Fruit fly (Drosophila melanogaster) whole organism, embryonic: ENCODE results near the gene CG14995.

Source experiments
- Bdp1 ChIP-seq: fragments of 200-800 bp; sonication (Bioruptor generic); optimal IDR thresholded peaks from 3 replicates; lab custom pipeline; 2016; ENCODE audit warnings: missing biosample characterization, missing genetic modification characterization
- CG10147 ChIP-seq: fragments of 200-800 bp; sonication (Bioruptor generic); optimal IDR thresholded peaks from 2 replicates; lab custom pipeline; 2019; ENCODE audit warnings: missing biosample characterization, mild to moderate bottlenecking, missing genetic modification characterization, moderate library complexity
- CG10431 ChIP-seq: fragments of 200-800 bp; sonication (Bioruptor generic); optimal IDR thresholded peaks from 3 replicates; lab custom pipeline; 2018; ENCODE audit warnings: missing biosample characterization, mild to moderate bottlenecking, missing genetic modification characterization
- CG10565 ChIP-seq: fragments of 200-800 bp; sonication (Bioruptor generic); optimal IDR thresholded peaks from 3 replicates; lab custom pipeline; 2016; ENCODE audit warnings: missing biosample characterization, mild to moderate bottlenecking, missing genetic modification characterization
- CG12071 ChIP-seq: fragments of 200-800 bp; sonication (Bioruptor generic); optimal IDR thresholded peaks from 3 replicates; lab custom pipeline; 2018; ENCODE audit warnings: missing biosample characterization, mild to moderate bottlenecking, missing genetic modification characterization
- CG14441 ChIP-seq: fragments of 200-800 bp; sonication (Bioruptor generic); IDR thresholded peaks from 2 replicates; pipeline ENCODE4 v1.3.6; 2022; ENCODE audit warnings: missing biosample characterization, missing genetic modification characterization
- CG14710 ChIP-seq: fragments of 200-800 bp; sonication (Bioruptor generic); optimal IDR thresholded peaks from 3 replicates; lab custom pipeline; 2019; ENCODE audit warnings: missing biosample characterization, mild to moderate bottlenecking, missing genetic modification characterization, moderate library complexity
- CG15269 ChIP-seq: fragments of 200-800 bp; sonication (Bioruptor generic); optimal IDR thresholded peaks from 2 replicates; lab custom pipeline; 2018; ENCODE audit warnings: missing biosample characterization, mild to moderate bottlenecking, missing genetic modification characterization, moderate library complexity
- CG15696 ChIP-seq: fragments of 200-800 bp; sonication (Bioruptor generic); optimal IDR thresholded peaks from 2 replicates; lab custom pipeline; 2019; ENCODE audit warnings: missing biosample characterization, mild to moderate bottlenecking, missing genetic modification characterization, moderate library complexity
- CG17568 ChIP-seq: fragments of 200-800 bp; sonication (Bioruptor generic); optimal IDR thresholded peaks from 2 replicates; lab custom pipeline; 2018; ENCODE audit warnings: missing biosample characterization, mild to moderate bottlenecking, missing genetic modification characterization, moderate library complexity
- CG30403 ChIP-seq: fragments of 200-800 bp; sonication (Bioruptor generic); optimal IDR thresholded peaks from 3 replicates; lab custom pipeline; 2016; ENCODE audit warnings: missing biosample characterization, missing genetic modification characterization
- CG3163 ChIP-seq: fragments of 200-800 bp; sonication (Bioruptor generic); optimal IDR thresholded peaks from 3 replicates; lab custom pipeline; 2016; ENCODE audit warnings: missing biosample characterization, missing genetic modification characterization
- CG3847 ChIP-seq: fragments of 200-800 bp; sonication (Bioruptor generic); IDR thresholded peaks from 2 replicates; pipeline ENCODE4 v1.3.6; 2022; ENCODE audit warnings: missing biosample characterization, missing genetic modification characterization
- CG4282 ChIP-seq: fragments of 200-800 bp; sonication (Bioruptor generic); optimal IDR thresholded peaks from 2 replicates; lab custom pipeline; 2016; ENCODE audit warnings: missing biosample characterization, missing genetic modification characterization
- CG43689 ChIP-seq: fragments of 200-800 bp; sonication (Bioruptor generic); IDR thresholded peaks from 2 replicates; pipeline ENCODE4 v1.3.6; 2022; ENCODE audit warnings: missing biosample characterization, missing genetic modification characterization
- CG6683 ChIP-seq: fragments of 200-800 bp; sonication (Bioruptor generic); optimal IDR thresholded peaks from 2 replicates; lab custom pipeline; 2017; ENCODE audit warnings: missing biosample characterization, mild to moderate bottlenecking, missing genetic modification characterization, missing genetic modification reagents
- CG6813 ChIP-seq: fragments of 200-800 bp; sonication (Bioruptor generic); optimal IDR thresholded peaks from 2 replicates; lab custom pipeline; 2017; ENCODE audit warnings: missing biosample characterization, missing genetic modification characterization, mild to moderate bottlenecking, moderate library complexity, missing genetic modification reagents
- CG7928 ChIP-seq: fragments of 200-800 bp; sonication (Bioruptor generic); optimal IDR thresholded peaks from 2 replicates; lab custom pipeline; 2017; ENCODE audit warnings: missing biosample characterization, mild to moderate bottlenecking, missing genetic modification characterization
- CG8359 ChIP-seq: fragments of 200-800 bp; sonication (Bioruptor generic); optimal IDR thresholded peaks from 2 replicates; lab custom pipeline; 2017; ENCODE audit warnings: missing biosample characterization, mild to moderate bottlenecking, missing genetic modification characterization, borderline replicate concordance
- CG8478 ChIP-seq: fragments of >200 bp; optimal IDR thresholded peaks from 2 replicates; lab custom pipeline; 2018
- CG9876 ChIP-seq: fragments of 200-800 bp; sonication (Bioruptor generic); optimal IDR thresholded peaks from 2 replicates; lab custom pipeline; 2016; ENCODE audit warnings: missing biosample characterization, missing genetic modification characterization
- Chrac-16 ChIP-seq: fragments of 200-800 bp; sonication (Bioruptor generic); optimal IDR thresholded peaks from 3 replicates; lab custom pipeline; 2016; ENCODE audit warnings: missing biosample characterization, missing genetic modification characterization
- CkIIα-i1 ChIP-seq: fragments of 200-800 bp; sonication (Bioruptor generic); IDR thresholded peaks from 2 replicates; pipeline ENCODE4 v1.3.6; 2022; ENCODE audit warnings: missing biosample characterization, missing genetic modification characterization
- D19B ChIP-seq: fragments of 200-800 bp; sonication (Bioruptor generic); optimal IDR thresholded peaks from 2 replicates; lab custom pipeline; 2017; ENCODE audit warnings: missing biosample characterization, mild to moderate bottlenecking, missing genetic modification characterization
- Dll ChIP-seq: fragments of 200-800 bp; sonication (Bioruptor generic); IDR thresholded peaks from 4 replicates; pipeline ENCODE4 v1.3.6; 2022; ENCODE audit warnings: missing biosample characterization, missing genetic modification characterization; ENCODE audit not compliant: partially characterized antibody
- Dp ChIP-seq: fragments of 200-800 bp; sonication (Bioruptor generic); optimal IDR thresholded peaks from 2 replicates; lab custom pipeline; 2018; ENCODE audit warnings: missing biosample characterization, mild to moderate bottlenecking, missing genetic modification characterization, moderate library complexity
- GATAe ChIP-seq: fragments of 200-800 bp; sonication (Bioruptor generic); conservative IDR thresholded peaks from 2 replicates; pipeline ENCODE4 v1.3.6; 2022; ENCODE audit warnings: missing biosample characterization, missing genetic modification characterization
- HHEX ChIP-seq: fragments of 200-800 bp; sonication (Bioruptor generic); optimal IDR thresholded peaks from 3 replicates; lab custom pipeline; 2017; ENCODE audit warnings: missing biosample characterization, mild to moderate bottlenecking, missing genetic modification characterization, missing genetic modification reagents
- Hr51 ChIP-seq, 2 experiments: fragments of 200-800 bp; sonication (Bioruptor generic); optimal IDR thresholded peaks; 2 replicates in 1 of 2; 3 replicates in 1 of 2; lab custom pipeline; 2016 to 2018; ENCODE audit warnings: missing biosample characterization in 2 of 2, missing genetic modification characterization in 2 of 2, mild to moderate bottlenecking in 1 of 2, moderate library complexity in 1 of 2
- Lim3 ChIP-seq: fragments of 200-800 bp; sonication (Bioruptor generic); IDR thresholded peaks from 2 replicates; pipeline ENCODE4 v1.3.6; 2022; ENCODE audit warnings: missing biosample characterization, missing genetic modification characterization
- Nf-YA ChIP-seq: fragments of 200-800 bp; sonication (Bioruptor generic); IDR thresholded peaks from 2 replicates; pipeline ENCODE4 v1.3.6; 2022; ENCODE audit warnings: missing biosample characterization, missing genetic modification characterization
- Sry-δ ChIP-seq: fragments of 200-800 bp; sonication (Bioruptor generic); optimal IDR thresholded peaks from 2 replicates; lab custom pipeline; 2016; ENCODE audit warnings: missing biosample characterization, missing genetic modification characterization
- Stat92E ChIP-seq, 3 experiments: fragments of >200 bp in 2 of 3; fragments of 200-800 bp in 1 of 3; sonication (Bioruptor generic) in 1 of 3; optimal IDR thresholded peaks; 2 replicates each; lab custom pipeline; 2017 to 2019; ENCODE audit warnings: missing biosample characterization in 3 of 3, missing genetic modification characterization in 3 of 3, mild to moderate bottlenecking in 1 of 3, moderate library complexity in 1 of 3
- Xbp1 ChIP-seq: fragments of 200-800 bp; sonication (Bioruptor generic); optimal IDR thresholded peaks from 3 replicates; lab custom pipeline; 2016; ENCODE audit warnings: missing biosample characterization, mild to moderate bottlenecking, missing genetic modification characterization
- abd-A ChIP-seq: fragments of 200-800 bp; sonication (Bioruptor generic); optimal IDR thresholded peaks from 3 replicates; lab custom pipeline; 2019; ENCODE audit warnings: missing biosample characterization, mild to moderate bottlenecking, missing genetic modification characterization, moderate library complexity
- aop ChIP-seq: fragments of 200-800 bp; sonication (Bioruptor generic); IDR thresholded peaks from 2 replicates; pipeline ENCODE4 v1.3.6; 2022; ENCODE audit warnings: missing biosample characterization, missing genetic modification characterization
- gsb-n ChIP-seq: fragments of 200-800 bp; sonication (Bioruptor generic); optimal IDR thresholded peaks from 3 replicates; lab custom pipeline; 2018; ENCODE audit warnings: missing biosample characterization, mild to moderate bottlenecking, missing genetic modification characterization
- her ChIP-seq: fragments of 200-800 bp; sonication (Bioruptor generic); optimal IDR thresholded peaks from 2 replicates; lab custom pipeline; 2016; ENCODE audit warnings: missing biosample characterization, missing genetic modification characterization
- insv ChIP-seq, 2 experiments: fragments of 200-800 bp; sonication (Bioruptor generic); optimal IDR thresholded peaks; 3 replicates each; lab custom pipeline; 2016 to 2018; ENCODE audit warnings: missing biosample characterization in 2 of 2, missing genetic modification characterization in 2 of 2
- kni ChIP-seq: fragments of 200-800 bp; sonication (Bioruptor generic); optimal IDR thresholded peaks from 3 replicates; lab custom pipeline; 2017; ENCODE audit warnings: mild to moderate bottlenecking, missing biosample characterization, missing genetic modification reagents, missing genetic modification characterization
- ranshi ChIP-seq: fragments of 200-800 bp; sonication (Bioruptor generic); IDR thresholded peaks from 2 replicates; pipeline ENCODE4 v1.3.6; 2022; ENCODE audit warnings: missing biosample characterization, missing genetic modification characterization
- repo ChIP-seq: fragments of 200-800 bp; sonication (Bioruptor generic); optimal IDR thresholded peaks from 2 replicates; lab custom pipeline; 2016; ENCODE audit warnings: missing biosample characterization, missing genetic modification characterization
- row ChIP-seq: fragments of 200-800 bp; sonication (Bioruptor generic); IDR thresholded peaks from 3 replicates; pipeline ENCODE4 v1.3.6; 2022; ENCODE audit warnings: missing biosample characterization, missing genetic modification characterization
- shn ChIP-seq: fragments of 200-800 bp; sonication (Bioruptor generic); optimal IDR thresholded peaks from 3 replicates; lab custom pipeline; 2016; ENCODE audit warnings: missing biosample characterization, missing genetic modification characterization
- slbo ChIP-seq: fragments of 200-800 bp; sonication (Bioruptor generic); IDR thresholded peaks from 2 replicates; pipeline ENCODE4 v1.3.6; 2022; ENCODE audit warnings: missing biosample characterization, missing genetic modification characterization
- slp2 ChIP-seq: fragments of 200-800 bp; sonication (Bioruptor generic); optimal IDR thresholded peaks from 2 replicates; lab custom pipeline; 2016; ENCODE audit warnings: missing biosample characterization, missing genetic modification characterization
- ssp ChIP-seq: fragments of 200-800 bp; sonication (Bioruptor generic); IDR thresholded peaks from 2 replicates; pipeline ENCODE4 v1.3.6; 2022; ENCODE audit warnings: missing biosample characterization, missing genetic modification characterization
- vfl ChIP-seq: fragments of 200-800 bp; sonication (Bioruptor generic); optimal IDR thresholded peaks from 2 replicates; lab custom pipeline; 2016; ENCODE audit warnings: missing biosample characterization, missing genetic modification characterization
- wor ChIP-seq: fragments of 200-800 bp; sonication (Bioruptor generic); IDR thresholded peaks from 2 replicates; pipeline ENCODE4 v1.3.6; 2022; ENCODE audit warnings: missing biosample characterization, missing genetic modification characterization

CG14995 gene

DNA sequence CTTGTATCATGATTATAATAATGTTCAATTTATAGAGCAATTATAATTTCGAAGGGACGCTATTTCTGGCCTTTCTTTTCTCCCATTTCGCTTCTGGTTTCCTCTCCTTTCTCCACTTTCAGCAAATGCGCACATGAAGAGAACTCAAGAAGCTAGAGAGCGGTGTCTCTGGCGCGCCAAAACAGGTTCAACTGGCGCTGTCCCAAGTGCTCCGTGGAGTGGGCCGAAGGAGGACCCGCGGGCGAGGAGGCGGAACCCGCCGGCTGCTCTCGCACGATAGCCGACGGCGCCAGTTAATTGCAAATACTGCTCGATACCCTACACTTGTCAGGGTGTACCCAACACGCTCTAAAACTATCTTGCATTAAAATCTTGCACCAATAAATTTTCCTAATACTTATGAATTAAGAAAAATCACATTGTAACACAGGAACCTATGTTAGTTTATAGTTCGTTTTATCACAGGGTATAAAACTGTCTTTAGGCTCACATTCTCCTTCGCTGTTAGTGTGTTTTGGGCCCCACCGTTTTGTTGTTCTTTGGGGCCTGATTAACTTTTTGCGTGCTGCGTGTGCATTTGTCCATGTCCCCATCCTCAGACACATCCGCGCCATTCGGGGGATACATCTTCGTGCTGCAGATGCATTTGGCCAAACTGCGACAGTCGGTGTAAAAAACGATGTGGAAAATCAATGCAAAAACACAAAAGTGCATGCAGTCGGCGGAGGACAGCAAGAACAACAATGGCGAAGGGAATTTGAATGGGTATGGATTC lies 32.6 kb downstream of the CG14995 start (continued):
- TF ChIP-seq CG14441 (GFP tag; lab: Robert Waterston, UW) (peak; percentile 90), CG7928 (GFP tag; lab: Kevin White, UChicago) (peak; percentile 64), CG8359 (GFP tag; lab: Kevin White, UChicago) (peak; percentile 26), CG6683 (GFP tag; lab: Kevin White, UChicago) (peak; percentile 6), insv (GFP tag; optimal IDR thresholded peaks at IDR 0.05; lab: Kevin White, UChicago) (no peak), row (GFP tag; lab: Robert Waterston, UW) (peak; percentile 96), GATAe (GFP tag; lab: Robert Waterston, UW) (peak; percentile 70; the same call in 1 of the 2 replicates), gsb-n (tag; lab: Kevin White, UChicago) (peak; percentile 71), vfl (GFP tag; lab: Kevin White, UChicago) (peak; percentile 58), Stat92E (GFP tag; optimal IDR thresholded peaks at IDR 0.05; lab: Kevin White, UChicago) (no peak), CG14710 (tag; lab: Kevin White, UChicago) (no peak), CG6813 (GFP tag; lab: Kevin White, UChicago) (peak; percentile 70), her (GFP tag; lab: Kevin White, UChicago) (peak; percentile 88), CG15269 (peak; percentile 92), HHEX (GFP tag; lab: Kevin White, UChicago) (peak; percentile 85), slbo (GFP tag; lab: Robert Waterston, UW) (peak; percentile 97), Xbp1 (GFP tag; lab: Kevin White, UChicago) (peak; percentile 92), repo (GFP tag; lab: Kevin White, UChicago) (peak; percentile 76), Lim3 (GFP tag; lab: Robert Waterston, UW) (peak; percentile 75), CkIIα-i1 (GFP tag; lab: Robert Waterston, UW) (no peak; the same call in 1 of the 2 replicates), slp2 (peak; percentile 87), Chrac-16 (GFP tag; lab: Kevin White, UChicago) (peak; percentile 83), Hr51 (GFP tag; optimal IDR thresholded peaks at IDR 0.05; lab: Kevin White, UChicago) (peak; percentile 84 to 90), wor (GFP tag; lab: Robert Waterston, UW) (peak; percentile 89), CG15696 (peak; percentile 18), CG8478 (no peak), D19B (GFP tag; lab: Kevin White, UChicago) (peak; percentile 98), CG4282 (GFP tag; lab: Kevin White, UChicago) (peak; percentile 84), CG10147 (GFP tag; lab: Kevin White, UChicago) (peak; percentile 86), CG9876 (GFP tag; lab: Kevin White, UChicago) (peak; percentile 81), Nf-YA (GFP tag; lab: Robert Waterston, UW) (peak; percentile 91), CG12071 (GFP tag; lab: Kevin White, UChicago) (peak; percentile 89), CG17568 (GFP tag; lab: Kevin White, UChicago) (no peak), ranshi (GFP tag; lab: Robert Waterston, UW) (peak; percentile 92), CG3163 (GFP tag; lab: Kevin White, UChicago) (peak; percentile 71), CG10431 (GFP tag; lab: Kevin White, UChicago) (peak; percentile 22), shn (peak; percentile 90), CG30403 (GFP tag; lab: Kevin White, UChicago) (peak; percentile 89), aop (peak; percentile 70; the same call in 1 of the 2 replicates), kni (GFP tag; lab: Kevin White, UChicago) (no peak), Dp (no peak), Sry-δ (GFP tag; lab: Kevin White, UChicago) (peak; percentile 51), Dll (no peak), abd-A (tag; lab: Kevin White, UChicago) (no peak), CG43689 (GFP tag; lab: Robert Waterston, UW) (peak; percentile 86), CG10565 (peak; percentile 46), Bdp1 (GFP tag; lab: Kevin White, UChicago) (peak; percentile 68), ssp (peak; percentile 81), CG3847 (GFP tag; lab: Robert Waterston, UW) (peak; percentile 92)
